Worm (Caenorhabditis elegans): ENCODE results near the gene Y7A9D.1.
A peak's percentile ranks its signal among the peaks of the same experiment; 100 is the strongest.

The Y7A9D.1 gene

ce11 chrIV:16399017-16399416 lies 17.0 kb upstream of the Y7A9D.1 start (continued):
- TF ChIP-seq pag-3 (tag; optimal IDR thresholded peaks at IDR 0.05; ENCODE audit: borderline replicate concordance) (no peak), hlh-13 (GFP tag; optimal IDR thresholded peaks at IDR 0.05) (peak; percentile 34), ama-1 (optimal IDR thresholded peaks at IDR 0.05) (no peak), lim-6 (tag; optimal IDR thresholded peaks at IDR 0.05) (no peak), gmeb-2 (tag; optimal IDR thresholded peaks at IDR 0.05) (peak; percentile 49), ceh-31 (tag; optimal IDR thresholded peaks at IDR 0.05) (no peak), ceh-18 (tag; optimal IDR thresholded peaks at IDR 0.05) (peak; percentile 4), nhr-232 (tag; optimal IDR thresholded peaks at IDR 0.05) (peak; percentile 21), eyg-1 (tag; optimal IDR thresholded peaks at IDR 0.05) (no peak), pat-9 (tag; optimal IDR thresholded peaks at IDR 0.05) (peak; percentile 41), unc-86 (tag; optimal IDR thresholded peaks at IDR 0.05) (no peak), fkh-6 (tag; optimal IDR thresholded peaks at IDR 0.05) (peak; percentile 40), pax-1 (tag; optimal IDR thresholded peaks at IDR 0.05) (no peak), ceh-2 (tag; optimal IDR thresholded peaks at IDR 0.05) (no peak), ceh-9 (tag; optimal IDR thresholded peaks at IDR 0.05) (peak; percentile 21), ttx-3 (tag; optimal IDR thresholded peaks at IDR 0.05) (peak; percentile 26), zip-5 (tag; optimal IDR thresholded peaks at IDR 0.05) (no peak), ceh-24 (tag; optimal IDR thresholded peaks at IDR 0.05) (no peak), pqm-1 (tag; optimal IDR thresholded peaks at IDR 0.05) (no peak), madf-2 (tag; optimal IDR thresholded peaks at IDR 0.05) (peak; percentile 42)

ce11 chrIV:16397845-16398607 lies 16.0 kb upstream of the Y7A9D.1 start:
- TF ChIP-seq Y22D7AL.16 (tag; optimal IDR thresholded peaks at IDR 0.05): no peak
- no peak for TF ChIP-seq pax-1 (tag; optimal IDR thresholded peaks at IDR 0.05)
- no peak for TF ChIP-seq sox-2 (GFP tag; IDR thresholded peaks at IDR 0.05)
- no peak for TF ChIP-seq elt-4 (tag; optimal IDR thresholded peaks at IDR 0.05)
- peak; percentile 17 for TF ChIP-seq K02D7.2 (tag; optimal IDR thresholded peaks at IDR 0.05)
- TF ChIP-seq ceh-34 (tag; optimal IDR thresholded peaks at IDR 0.05): peak; percentile 19
- TF ChIP-seq dve-1 (tag; optimal IDR thresholded peaks at IDR 0.05): no peak
- TF ChIP-seq fax-1 (tag; optimal IDR thresholded peaks at IDR 0.05): peak; percentile 26
- peak; percentile 4 for TF ChIP-seq ceh-19 (GFP tag; optimal IDR thresholded peaks at IDR 0.05)
- TF ChIP-seq tbx-2 (tag; optimal IDR thresholded peaks at IDR 0.05): peak; percentile 47
- TF ChIP-seq ttx-3 (tag; optimal IDR thresholded peaks at IDR 0.05): peak; percentile 14
- TF ChIP-seq hlh-6 (tag; optimal IDR thresholded peaks at IDR 0.05): peak; percentile 27
- TF ChIP-seq madf-2 (tag; optimal IDR thresholded peaks at IDR 0.05): peak; percentile 55
- TF ChIP-seq npax-4 (tag; optimal IDR thresholded peaks at IDR 0.05): peak; percentile 24
- TF ChIP-seq ceh-2 (tag; optimal IDR thresholded peaks at IDR 0.05): no peak
- TF ChIP-seq unc-3 (GFP tag; conservative IDR thresholded peaks at IDR 0.05): peak; percentile 33; the same call in 1 of the 2 replicates
- TF ChIP-seq unc-3 (tag; optimal IDR thresholded peaks at IDR 0.05): no peak
- TF ChIP-seq pag-3 (tag; optimal IDR thresholded peaks at IDR 0.05; ENCODE audit: borderline replicate concordance): no peak
- TF ChIP-seq ceh-30 (tag; optimal IDR thresholded peaks at IDR 0.05): no peak
- TF ChIP-seq syd-9 (tag; optimal IDR thresholded peaks at IDR 0.05): no peak
- TF ChIP-seq pha-2 (tag; optimal IDR thresholded peaks at IDR 0.05): peak; percentile 54
- peak; percentile 18 for TF ChIP-seq hlh-30 (tag; optimal IDR thresholded peaks at IDR 0.05; ENCODE audit: insufficient read depth)
- TF ChIP-seq pat-9 (tag; optimal IDR thresholded peaks at IDR 0.05): peak; percentile 75
- peak; percentile 20 for TF ChIP-seq F13H6.1 (tag; optimal IDR thresholded peaks at IDR 0.05)
- TF ChIP-seq eyg-1 (tag; optimal IDR thresholded peaks at IDR 0.05): no peak
- peak; percentile 60 for TF ChIP-seq che-1 (tag; optimal IDR thresholded peaks at IDR 0.05)
- TF ChIP-seq ama-1 (optimal IDR thresholded peaks at IDR 0.05): peak; percentile 37
- TF ChIP-seq ztf-16 (tag; optimal IDR thresholded peaks at IDR 0.05): peak; percentile 35
- TF ChIP-seq sox-4 (tag; optimal IDR thresholded peaks at IDR 0.05): peak; percentile 26
- no peak for TF ChIP-seq T23F11.4 (GFP tag; optimal IDR thresholded peaks at IDR 0.05)
- TF ChIP-seq odd-2 (tag; optimal IDR thresholded peaks at IDR 0.05): peak; percentile 0
- TF ChIP-seq unc-42 (tag; optimal IDR thresholded peaks at IDR 0.05): peak; percentile 17
- peak; percentile 58 for TF ChIP-seq unc-86 (tag; optimal IDR thresholded peaks at IDR 0.05)
- peak; percentile 71 for TF ChIP-seq ref-2 (tag; optimal IDR thresholded peaks at IDR 0.05)
- TF ChIP-seq ceh-31 (tag; optimal IDR thresholded peaks at IDR 0.05): no peak
- no peak for TF ChIP-seq mec-3 (tag; optimal IDR thresholded peaks at IDR 0.05; ENCODE audit: borderline replicate concordance)
- TF ChIP-seq unc-55 (GFP tag; optimal IDR thresholded peaks at IDR 0.05): no peak
- TF ChIP-seq nhr-232 (tag; optimal IDR thresholded peaks at IDR 0.05): peak; percentile 54
- TF ChIP-seq pros-1 (tag; optimal IDR thresholded peaks at IDR 0.05): no peak
- TF ChIP-seq ceh-9 (tag; optimal IDR thresholded peaks at IDR 0.05): no peak
- no peak for TF ChIP-seq fkh-10 (GFP tag; optimal IDR thresholded peaks at IDR 0.05)
